Fruit fly (Drosophila melanogaster) S2 (cell line): ENCODE results near the gene CG7739.

Experiments
- CG8478 ChIP-seq: fragments of >200 bp; optimal IDR thresholded peaks from 2 replicates; lab custom pipeline; 2018
- CTCF ChIP-seq, 2 experiments: fragments of >200 bp; optimal IDR thresholded peaks; 2 replicates each; lab custom pipeline; 2018

- TF ChIP-seq CG8478 (lab: Kevin White, UChicago) (no peak), CTCF (optimal IDR thresholded peaks at IDR 0.05; lab: Kevin White, UChicago) (no peak)
Measured at dm6 chr3L:15537916-15538581, 24.8 kb downstream of the CG7739 start.
